Fruit fly (Drosophila melanogaster) whole organism, embryonic: ENCODE measurements around the gene CG7675.

Source experiments
- CG14667 ChIP-seq: fragments of 200-800 bp; sonication (Bioruptor generic); IDR thresholded peaks from 2 replicates; pipeline ENCODE4 v1.3.6; 2022; ENCODE audit warnings: missing biosample characterization, missing genetic modification characterization
- CG18619 ChIP-seq: fragments of 200-800 bp; sonication (Bioruptor generic); optimal IDR thresholded peaks from 3 replicates; lab custom pipeline; 2017; ENCODE audit warnings: missing biosample characterization, mild to moderate bottlenecking, missing genetic modification characterization
- CG3281 ChIP-seq: fragments of 200-800 bp; sonication (Bioruptor generic); optimal IDR thresholded peaks from 3 replicates; lab custom pipeline; 2017; ENCODE audit warnings: missing biosample characterization, mild to moderate bottlenecking, missing genetic modification characterization
- CG6791 ChIP-seq: fragments of 200-800 bp; sonication (Bioruptor generic); IDR thresholded peaks from 3 replicates; pipeline ENCODE4 v1.3.6; 2022; ENCODE audit warnings: missing biosample characterization, missing genetic modification characterization; ENCODE audit not compliant: partially characterized antibody
- CG7372 ChIP-seq: fragments of 200-800 bp; sonication (Bioruptor generic); IDR thresholded peaks from 2 replicates; pipeline ENCODE4 v1.3.6; 2022; ENCODE audit warnings: missing biosample characterization, missing genetic modification characterization
- Drgx ChIP-seq: fragments of 200-800 bp; sonication (Bioruptor generic); IDR thresholded peaks from 2 replicates; pipeline ENCODE4 v1.3.6; 2022; ENCODE audit warnings: missing biosample characterization, missing genetic modification characterization
- crol ChIP-seq: fragments of 200-800 bp; sonication (Bioruptor generic); IDR thresholded peaks from 2 replicates; pipeline ENCODE4 v1.3.6; 2022; ENCODE audit warnings: missing biosample characterization, missing genetic modification characterization
- dmrt99B ChIP-seq: fragments of 200-800 bp; sonication (Bioruptor generic); optimal IDR thresholded peaks from 2 replicates; lab custom pipeline; 2018; ENCODE audit warnings: missing biosample characterization, mild to moderate bottlenecking, missing genetic modification characterization, moderate library complexity
- dysf ChIP-seq: fragments of 200-800 bp; sonication (Bioruptor generic); IDR thresholded peaks from 3 replicates; pipeline ENCODE4 v1.3.6; 2022; ENCODE audit warnings: missing biosample characterization, missing genetic modification characterization
- ham ChIP-seq: fragments of 200-800 bp; sonication (Bioruptor generic); IDR thresholded peaks from 2 replicates; pipeline ENCODE4 v1.3.6; 2022; ENCODE audit warnings: missing biosample characterization, missing genetic modification characterization
- knrl ChIP-seq: fragments of 200-800 bp; sonication (Bioruptor generic); IDR thresholded peaks from 3 replicates; pipeline ENCODE4 v1.3.6; 2022; ENCODE audit warnings: missing biosample characterization, missing genetic modification characterization; ENCODE audit not compliant: partially characterized antibody
- pum ChIP-seq: fragments of 200-800 bp; sonication (Bioruptor generic); optimal IDR thresholded peaks from 2 replicates; lab custom pipeline; 2016; ENCODE audit warnings: missing biosample characterization, missing genetic modification characterization

DNA sequence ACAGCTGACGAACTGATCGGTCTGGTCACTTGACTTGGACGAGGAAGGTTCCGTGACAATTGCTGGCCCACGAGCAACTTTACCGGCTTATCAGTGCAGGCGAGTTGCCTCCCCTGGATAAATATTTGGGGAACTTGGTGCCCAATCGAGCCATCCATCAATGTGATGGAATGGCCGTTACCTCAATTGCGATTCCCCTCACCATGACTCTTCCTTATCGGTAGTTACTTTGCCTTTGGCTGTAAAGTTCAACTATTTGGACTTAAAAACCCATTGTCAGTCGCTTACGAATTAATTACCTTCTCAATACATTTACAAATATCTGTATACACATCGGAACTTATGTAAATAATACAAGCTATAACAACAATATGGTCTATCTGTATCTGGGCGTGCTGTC, 8.8 kb upstream of the CG7675 start, which contains the start of gene Vha100-4:
- TF ChIP-seq pum (GFP tag; lab: Kevin White, UChicago) (no peak), CG7372 (no peak), Drgx (GFP tag; lab: Robert Waterston, UW) (no peak), knrl (GFP tag; lab: Robert Waterston, UW) (no peak), CG14667 (GFP tag; lab: Robert Waterston, UW) (no peak), dmrt99B (no peak), dysf (GFP tag; lab: Robert Waterston, UW) (no peak), ham (GFP tag; lab: Robert Waterston, UW) (no peak), CG6791 (no peak), CG18619 (GFP tag; lab: Kevin White, UChicago) (no peak), CG3281 (no peak), crol (no peak)
